Worm (Caenorhabditis elegans) whole organism, L4 larva: ENCODE data around the gene acd-4.
A peak's percentile ranks its signal among the peaks of the same experiment; 100 is the strongest.

Experiments used
- D1046.2 ChIP-seq: fragments of 200-800 bp; sonication (Bioruptor generic); IDR thresholded peaks from 2 replicates; pipeline ENCODE4 v1.3.6; 2022; ENCODE audit warnings: missing genetic modification characterization, missing compliant biosample characterization
- F49E8.2 ChIP-seq: sonication (generic microtip); optimal IDR thresholded peaks from 2 replicates; lab custom pipeline; 2016; ENCODE audit warnings: missing compliant biosample characterization, mild to moderate bottlenecking, missing genetic modification characterization, borderline replicate concordance
- T20F7.1 ChIP-seq: fragments of 200-800 bp; sonication (Bioruptor generic); optimal IDR thresholded peaks from 2 replicates; lab custom pipeline; 2018; ENCODE audit warnings: mild to moderate bottlenecking, missing genetic modification characterization, missing compliant biosample characterization
- aha-1 ChIP-seq: fragments of 150-350 bp; peaks from one replicate; lab custom pipeline; 2014; ENCODE audit warnings: missing biosample characterization, missing genetic modification characterization
- ama-1 ChIP-seq: fragments of 150-350 bp; optimal IDR thresholded peaks from 2 replicates; lab custom pipeline; 2014; ENCODE audit warnings: inconsistent platforms, mixed read lengths
- attf-4 ChIP-seq: sonication (generic microtip); optimal IDR thresholded peaks from 3 replicates; lab custom pipeline; 2017; ENCODE audit warnings: missing biosample characterization, missing genetic modification characterization
- ceh-20 ChIP-seq: fragments of 200-800 bp; sonication (Bioruptor generic); IDR thresholded peaks from 2 replicates; pipeline ENCODE4 v1.3.6; 2022; ENCODE audit warnings: missing genetic modification reagents, missing genetic modification characterization, missing compliant biosample characterization
- daf-12 ChIP-seq: fragments of 150-350 bp; optimal IDR thresholded peaks from 2 replicates; lab custom pipeline; 2014; ENCODE audit warnings: missing biosample characterization, missing genetic modification reagents, missing genetic modification characterization
- daf-16 ChIP-seq, 3 experiments: sonication (generic microtip); optimal IDR thresholded peaks; 2 replicates each; lab custom pipeline; 2016 to 2017; ENCODE audit warnings: missing genetic modification characterization in 3 of 3, missing genetic modification reagents in 3 of 3, mild to moderate bottlenecking in 2 of 3, missing compliant biosample characterization in 2 of 3, missing biosample characterization in 1 of 3, moderate library complexity in 1 of 3
- daf-19 ChIP-seq: fragments of 200-800 bp; sonication (Bioruptor generic); conservative IDR thresholded peaks from 2 replicates; pipeline ENCODE4 v1.3.6; 2022; ENCODE audit warnings: missing genetic modification characterization, missing compliant biosample characterization
- daf-8 ChIP-seq: fragments of 200-800 bp; sonication (Bioruptor generic); IDR thresholded peaks from 2 replicates; pipeline ENCODE4 v1.3.6; 2022; ENCODE audit warnings: missing genetic modification characterization, missing compliant biosample characterization
- dmd-6 ChIP-seq: fragments of 200-800 bp; sonication (Bioruptor generic); IDR thresholded peaks from 2 replicates; pipeline ENCODE4 v1.3.6; 2022; ENCODE audit warnings: missing genetic modification reagents, missing genetic modification characterization, missing compliant biosample characterization
- dmd-8 ChIP-seq: fragments of 200-800 bp; sonication (Bioruptor generic); IDR thresholded peaks from 2 replicates; pipeline ENCODE4 v1.3.6; 2022; ENCODE audit warnings: missing genetic modification characterization, missing compliant biosample characterization
- dmd-9 ChIP-seq: fragments of 200-800 bp; sonication (Bioruptor generic); IDR thresholded peaks from 2 replicates; pipeline ENCODE4 v1.3.6; 2022; ENCODE audit warnings: missing genetic modification reagents, missing genetic modification characterization, missing compliant biosample characterization
- dve-1 ChIP-seq: sonication (generic microtip); optimal IDR thresholded peaks from 2 replicates; lab custom pipeline; 2017; ENCODE audit warnings: antibody characterized with exemption, mild to moderate bottlenecking, missing genetic modification characterization, missing compliant biosample characterization; ENCODE audit not compliant: insufficient read depth
- egl-27 ChIP-seq: sonication (generic microtip); optimal IDR thresholded peaks from 3 replicates; lab custom pipeline; 2017; ENCODE audit warnings: missing biosample characterization, missing genetic modification reagents, missing genetic modification characterization
- fkh-10 ChIP-seq: fragments of 150-350 bp; optimal IDR thresholded peaks from 2 replicates; lab custom pipeline; 2014; ENCODE audit warnings: missing biosample characterization, missing genetic modification reagents, missing genetic modification characterization
- fos-1 ChIP-seq: fragments of 150-350 bp; optimal IDR thresholded peaks from 2 replicates; lab custom pipeline; 2014; ENCODE audit warnings: missing biosample characterization, missing genetic modification characterization
- hif-1 ChIP-seq, 2 experiments: sonication (generic microtip); optimal IDR thresholded peaks; 2 replicates each; lab custom pipeline; 2016 to 2017; ENCODE audit warnings: missing compliant biosample characterization in 2 of 2, missing genetic modification characterization in 2 of 2, missing genetic modification reagents in 2 of 2, missing genotype in 2 of 2, mild to moderate bottlenecking in 1 of 2
- hlh-11 ChIP-seq: fragments of 200-800 bp; sonication (Bioruptor generic); optimal IDR thresholded peaks from 2 replicates; lab custom pipeline; 2018; ENCODE audit warnings: mild to moderate bottlenecking, missing genetic modification characterization, missing compliant biosample characterization
- hlh-30 ChIP-seq: sonication (generic microtip); optimal IDR thresholded peaks from 2 replicates; lab custom pipeline; 2017; ENCODE audit warnings: antibody characterized with exemption, mild to moderate bottlenecking, missing genetic modification characterization, missing compliant biosample characterization; ENCODE audit not compliant: insufficient read depth
- hmg-1.1 ChIP-seq: fragments of 200-800 bp; sonication (Bioruptor generic); IDR thresholded peaks from 2 replicates; pipeline ENCODE4 v1.3.6; 2022; ENCODE audit warnings: missing genetic modification reagents, missing genetic modification characterization, missing compliant biosample characterization
- lin-13 ChIP-seq: fragments of 150-350 bp; optimal IDR thresholded peaks from 2 replicates; lab custom pipeline; 2014; ENCODE audit warnings: missing biosample characterization, missing genetic modification reagents, missing genetic modification characterization
- lin-38 ChIP-seq: fragments of 200-800 bp; sonication (Bioruptor generic); IDR thresholded peaks from 2 replicates; pipeline ENCODE4 v1.3.6; 2022; ENCODE audit warnings: missing genetic modification reagents, missing genetic modification characterization, missing compliant biosample characterization
- lir-3 ChIP-seq: sonication (generic microtip); optimal IDR thresholded peaks from 2 replicates; lab custom pipeline; 2016; ENCODE audit warnings: mild to moderate bottlenecking, missing genetic modification characterization, missing compliant biosample characterization
- lsy-2 ChIP-seq, 2 experiments: fragments of 150-350 bp in 1 of 2; sonication (generic microtip) in 1 of 2; optimal IDR thresholded peaks; 2 replicates each; lab custom pipeline; 2014 to 2017; ENCODE audit warnings: missing biosample characterization in 2 of 2, missing genetic modification characterization in 2 of 2
- madf-5 ChIP-seq, 2 experiments: fragments of 200-800 bp; sonication (Bioruptor generic); IDR thresholded peaks; 2 replicates each; pipeline ENCODE4 v1.3.6; 2022; ENCODE audit warnings: missing compliant biosample characterization in 2 of 2, missing genetic modification characterization in 2 of 2
- mxl-3 ChIP-seq: fragments of 200-800 bp; sonication (Bioruptor generic); optimal IDR thresholded peaks from 2 replicates; lab custom pipeline; 2018; ENCODE audit warnings: mild to moderate bottlenecking, missing genetic modification characterization, missing compliant biosample characterization
- nhr-11 ChIP-seq: fragments of 150-350 bp; optimal IDR thresholded peaks from 2 replicates; lab custom pipeline; 2014; ENCODE audit warnings: missing biosample characterization, missing genetic modification characterization
- nhr-28 ChIP-seq: fragments of 150-350 bp; optimal IDR thresholded peaks from 2 replicates; lab custom pipeline; 2014; ENCODE audit warnings: missing biosample characterization, missing genetic modification characterization
- nhr-48 ChIP-seq: sonication (generic microtip); optimal IDR thresholded peaks from 2 replicates; lab custom pipeline; 2016; ENCODE audit warnings: mild to moderate bottlenecking, missing genetic modification characterization, missing compliant biosample characterization
- php-3 ChIP-seq: fragments of 200-800 bp; sonication (Bioruptor generic); IDR thresholded peaks from 2 replicates; pipeline ENCODE4 v1.3.6; 2022; ENCODE audit warnings: missing genetic modification reagents, missing genetic modification characterization, missing compliant biosample characterization
- sdz-12 ChIP-seq: fragments of 200-800 bp; sonication (Bioruptor generic); optimal IDR thresholded peaks from 2 replicates; lab custom pipeline; 2018; ENCODE audit warnings: mild to moderate bottlenecking, missing genetic modification characterization, missing compliant biosample characterization
- unc-62 ChIP-seq, 3 experiments: fragments of 150-350 bp in 1 of 3; sonication (generic microtip); optimal IDR thresholded peaks in 2 of 3; peaks in 1 of 3; 1 replicate in 1 of 3; 2 replicates in 2 of 3; lab custom pipeline; 2014 to 2017; ENCODE audit warnings: missing biosample characterization in 3 of 3, missing genetic modification characterization in 3 of 3, missing genetic modification reagents in 3 of 3, missing genotype in 1 of 3
- zfp-2 ChIP-seq: sonication (generic microtip); optimal IDR thresholded peaks from 2 replicates; lab custom pipeline; 2016; ENCODE audit warnings: mild to moderate bottlenecking, missing genetic modification characterization, missing compliant biosample characterization
- ztf-7 ChIP-seq: fragments of 150-350 bp; optimal IDR thresholded peaks from 2 replicates; lab custom pipeline; 2014; ENCODE audit warnings: missing biosample characterization, missing genetic modification characterization

acd-4 gene

DNA sequence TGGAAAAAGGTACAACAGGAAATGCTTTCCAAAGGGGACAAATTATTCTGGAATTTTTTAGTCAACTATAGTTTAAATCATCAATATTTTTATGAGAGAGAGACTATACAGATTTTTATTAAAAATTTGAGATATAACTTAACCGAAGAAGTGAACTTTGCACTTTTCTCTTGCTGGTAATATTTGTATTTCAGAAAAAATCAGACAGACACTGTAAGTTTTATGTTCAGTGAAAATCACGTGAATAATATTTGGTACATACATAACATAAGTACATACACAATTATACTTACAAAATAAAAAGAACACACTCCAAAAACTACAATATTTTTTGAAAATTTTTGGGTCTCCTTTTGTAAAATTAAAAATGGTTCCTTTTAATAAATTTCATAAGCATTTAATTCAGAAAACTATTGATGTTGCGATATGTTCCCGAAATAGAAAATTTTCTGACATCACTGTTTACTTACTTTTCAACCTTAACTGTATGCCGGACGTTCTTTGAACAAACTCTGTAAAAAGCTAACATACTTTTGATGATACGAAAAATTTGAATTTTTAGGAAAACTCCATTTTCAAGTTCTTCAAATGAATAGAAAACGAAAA is at the start of gene acd-4, which contains the start of gene F28A12.10:
Gene acd-4, plus strand, starts transcription at position 556 of the 606 bp plus-strand sequence.
Gene F28A12.10, minus strand, starts transcription at position 101 of the 606 bp plus-strand sequence.
- TF ChIP-seq dmd-6 (no peak), dmd-8 (GFP tag; lab: Robert Waterston, UW) (no peak), ztf-7 (tag; lab: Kevin White, UChicago) (no peak), hif-1 (tag; optimal IDR thresholded peaks at IDR 0.05; lab: Kevin White, UChicago) (no peak), ama-1 (lab: Kevin White, UChicago) (no peak), T20F7.1 (GFP tag; lab: Kevin White, UChicago) (no peak), ceh-20 (GFP tag; lab: Robert Waterston, UW) (no peak), sdz-12 (GFP tag; lab: Kevin White, UChicago) (no peak), egl-27 (tag; lab: Kevin White, UChicago) (no peak), madf-5 (GFP tag; IDR thresholded peaks at IDR 0.05; lab: Robert Waterston, UW) (no peak), lin-13 (no peak), mxl-3 (GFP tag; lab: Kevin White, UChicago) (no peak), D1046.2 (GFP tag; lab: Robert Waterston, UW) (no peak), daf-8 (GFP tag; lab: Robert Waterston, UW) (no peak), F49E8.2 (tag; lab: Kevin White, UChicago) (no peak), daf-12 (no peak), zfp-2 (no peak), fos-1 (tag; lab: Kevin White, UChicago) (no peak), php-3 (GFP tag; lab: Robert Waterston, UW) (no peak), lin-38 (no peak)

DNA sequence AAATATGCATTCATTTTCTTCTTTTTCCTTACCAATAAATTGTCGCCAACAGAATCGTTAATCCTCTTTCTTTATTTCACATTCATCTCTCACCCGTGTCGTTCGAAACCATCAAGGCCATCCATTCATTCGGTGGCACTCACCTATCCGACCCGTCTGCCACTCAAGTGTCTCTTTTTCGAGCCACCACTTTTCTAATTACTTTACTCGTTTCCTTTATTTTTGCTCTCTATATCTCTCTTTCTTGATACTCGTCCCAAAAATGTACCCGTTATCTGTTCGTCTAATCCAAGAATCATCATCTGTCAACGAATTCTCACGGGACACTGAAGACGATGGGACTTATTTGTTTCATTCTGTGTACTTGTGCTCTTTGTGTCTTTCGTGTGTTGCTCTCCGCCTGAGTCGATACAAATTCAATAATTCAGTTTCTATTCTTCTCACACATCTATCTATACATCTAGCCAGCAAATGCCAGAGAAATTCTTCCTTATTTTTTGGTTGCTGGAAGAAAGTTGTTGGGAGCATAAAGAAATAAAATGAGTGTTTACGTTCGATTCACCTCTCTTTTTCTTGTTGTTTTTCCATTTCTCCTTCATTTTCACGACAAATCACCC is 45.2 kb upstream of the acd-4 start:
- no peak for TF ChIP-seq lir-3 (tag; lab: Kevin White, UChicago)
- peak; percentile 57 for TF ChIP-seq fkh-10
- no peak for TF ChIP-seq daf-19

DNA sequence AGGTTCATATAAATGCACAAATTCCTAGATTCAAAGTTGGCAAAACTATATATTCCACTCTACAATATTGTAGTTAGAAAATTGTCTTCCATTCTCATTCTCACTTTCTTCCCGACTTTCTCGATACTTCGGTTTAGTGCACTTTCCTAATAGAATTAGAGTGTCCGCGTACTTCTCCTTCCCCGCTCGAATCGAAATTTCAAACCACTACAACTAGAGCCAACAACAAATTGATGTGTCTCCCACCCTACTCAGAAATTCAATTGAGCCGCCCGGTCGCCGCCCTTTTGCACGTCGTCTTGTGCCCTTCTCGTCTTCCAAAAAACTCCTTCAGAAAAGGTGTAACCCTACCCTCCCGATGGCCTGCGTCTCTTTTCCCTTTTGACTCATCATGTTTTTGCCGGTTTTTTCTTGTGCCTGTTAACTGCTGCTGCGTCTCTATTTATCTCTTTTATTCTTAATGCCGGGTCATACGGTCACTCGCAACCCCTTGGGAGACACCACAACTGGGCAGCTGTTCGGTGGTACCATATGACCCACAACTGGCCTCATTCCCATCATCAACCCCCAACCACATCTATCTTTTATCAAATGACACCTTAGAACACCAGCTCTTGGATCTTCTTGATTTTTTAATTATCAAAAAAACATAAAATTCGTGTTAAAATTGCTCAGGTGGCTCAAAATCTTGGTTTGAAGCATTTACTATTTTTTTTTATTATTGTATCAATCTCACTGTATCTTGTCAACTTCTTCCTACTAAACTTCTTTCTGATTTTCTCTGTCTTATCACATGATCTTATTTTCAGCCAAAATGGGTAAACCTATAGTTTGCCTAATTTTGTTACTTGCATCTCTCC is 43.7 kb upstream of the acd-4 start, which contains the start of gene tag-196:
Gene tag-196, plus strand, starts transcription at position 810 of the 860 bp plus-strand sequence.
- TF ChIP-seq daf-16 (GFP tag; optimal IDR thresholded peaks at IDR 0.05; lab: Kevin White, UChicago) (peak in 1 of 2 experiments; percentile 44), daf-16 (tag; optimal IDR thresholded peaks at IDR 0.05; lab: Kevin White, UChicago) (no peak), nhr-48 (tag; lab: Kevin White, UChicago) (no peak), lsy-2 (tag; optimal IDR thresholded peaks at IDR 0.05; lab: Kevin White, UChicago) (peak in 1 of 2 experiments; percentile 14), hlh-30 (tag; lab: Kevin White, UChicago) (peak; percentile 92), hmg-1.1 (GFP tag; lab: Robert Waterston, UW) (0 out of 2 replicates have a peak, but pooled peaks have one; percentile 17), nhr-11 (tag; lab: Kevin White, UChicago) (peak; percentile 68), nhr-28 (tag; lab: Kevin White, UChicago) (peak; percentile 12), unc-62 (GFP tag; optimal IDR thresholded peaks at IDR 0.05 in 1 of 2; lab: Kevin White, UChicago) (peak in 1 of 2 experiments; percentile 77), unc-62 (tag; optimal IDR thresholded peaks at IDR 0.05; lab: Kevin White, UChicago) (no peak), F49E8.2 (tag; lab: Kevin White, UChicago) (no peak), hlh-11 (tag; lab: Kevin White, UChicago) (peak; percentile 70), dmd-9 (GFP tag; lab: Robert Waterston, UW) (no peak), dve-1 (no peak), attf-4 (tag; lab: Kevin White, UChicago) (no peak), aha-1 (tag; lab: Kevin White, UChicago) (peak; percentile 89)
